Fruit fly (Drosophila melanogaster) whole organism, embryonic: ENCODE measurements around the gene Alg9.
A peak's percentile ranks its signal among the peaks of the same experiment; 100 is the strongest.

Experiments used
- C15 ChIP-seq: fragments of 200-800 bp; sonication (Bioruptor generic); IDR thresholded peaks from 3 replicates; pipeline ENCODE4 v1.3.6; 2022; ENCODE audit warnings: missing biosample characterization, missing genetic modification characterization
- CG10209 ChIP-seq: fragments of 200-800 bp; sonication (Bioruptor generic); optimal IDR thresholded peaks from 3 replicates; lab custom pipeline; 2017; ENCODE audit warnings: missing biosample characterization, mild to moderate bottlenecking, missing genetic modification characterization, missing genetic modification reagents
- CG10462 ChIP-seq: fragments of 200-800 bp; sonication (Bioruptor generic); optimal IDR thresholded peaks from 2 replicates; lab custom pipeline; 2016; ENCODE audit warnings: missing biosample characterization, missing genetic modification characterization
- CG10543 ChIP-seq: fragments of 200-800 bp; sonication (Bioruptor generic); optimal IDR thresholded peaks from 3 replicates; lab custom pipeline; 2017; ENCODE audit warnings: missing biosample characterization, mild to moderate bottlenecking, missing genetic modification characterization, moderate library complexity
- CG10654 ChIP-seq: fragments of 200-800 bp; sonication (Bioruptor generic); optimal IDR thresholded peaks from 2 replicates; lab custom pipeline; 2016; ENCODE audit warnings: missing biosample characterization, missing genetic modification characterization
- CG11504 ChIP-seq: fragments of 200-800 bp; sonication (Bioruptor generic); optimal IDR thresholded peaks from 3 replicates; lab custom pipeline; 2019; ENCODE audit warnings: missing biosample characterization, mild to moderate bottlenecking, missing genetic modification characterization, moderate library complexity
- CG13894 ChIP-seq: fragments of 200-800 bp; sonication (Bioruptor generic); optimal IDR thresholded peaks from 3 replicates; lab custom pipeline; 2018; ENCODE audit warnings: missing biosample characterization, mild to moderate bottlenecking, missing genetic modification characterization, moderate library complexity
- CG14441 ChIP-seq: fragments of 200-800 bp; sonication (Bioruptor generic); IDR thresholded peaks from 2 replicates; pipeline ENCODE4 v1.3.6; 2022; ENCODE audit warnings: missing biosample characterization, missing genetic modification characterization
- CG14667 ChIP-seq: fragments of 200-800 bp; sonication (Bioruptor generic); IDR thresholded peaks from 2 replicates; pipeline ENCODE4 v1.3.6; 2022; ENCODE audit warnings: missing biosample characterization, missing genetic modification characterization
- CG1529 ChIP-seq: fragments of 200-800 bp; sonication (Bioruptor generic); optimal IDR thresholded peaks from 3 replicates; lab custom pipeline; 2018; ENCODE audit warnings: missing biosample characterization, missing genetic modification characterization
- CG3407 ChIP-seq: fragments of 200-800 bp; sonication (Bioruptor generic); optimal IDR thresholded peaks from 2 replicates; lab custom pipeline; 2018; ENCODE audit warnings: missing biosample characterization, mild to moderate bottlenecking, missing genetic modification characterization
- CG7786 ChIP-seq: fragments of 200-800 bp; sonication (Bioruptor generic); optimal IDR thresholded peaks from 2 replicates; lab custom pipeline; 2016; ENCODE audit warnings: missing biosample characterization, missing genetic modification characterization
- CG8359 ChIP-seq: fragments of 200-800 bp; sonication (Bioruptor generic); optimal IDR thresholded peaks from 2 replicates; lab custom pipeline; 2017; ENCODE audit warnings: missing biosample characterization, mild to moderate bottlenecking, missing genetic modification characterization, borderline replicate concordance
- CG9876 ChIP-seq: fragments of 200-800 bp; sonication (Bioruptor generic); optimal IDR thresholded peaks from 2 replicates; lab custom pipeline; 2016; ENCODE audit warnings: missing biosample characterization, missing genetic modification characterization
- D19A ChIP-seq: fragments of 200-800 bp; optimal IDR thresholded peaks from 3 replicates; lab custom pipeline; 2019; ENCODE audit warnings: missing biosample characterization, mild to moderate bottlenecking, missing genetic modification characterization, moderate library complexity
- Dbx ChIP-seq: fragments of 200-800 bp; sonication (Bioruptor generic); IDR thresholded peaks from 3 replicates; pipeline ENCODE4 v1.3.6; 2022; ENCODE audit warnings: missing biosample characterization, missing genetic modification characterization
- Dll ChIP-seq: fragments of 200-800 bp; sonication (Bioruptor generic); IDR thresholded peaks from 4 replicates; pipeline ENCODE4 v1.3.6; 2022; ENCODE audit warnings: missing biosample characterization, missing genetic modification characterization; ENCODE audit not compliant: partially characterized antibody
- Dp ChIP-seq: fragments of 200-800 bp; sonication (Bioruptor generic); optimal IDR thresholded peaks from 2 replicates; lab custom pipeline; 2018; ENCODE audit warnings: missing biosample characterization, mild to moderate bottlenecking, missing genetic modification characterization, moderate library complexity
- ERR ChIP-seq: fragments of 200-800 bp; sonication (Bioruptor generic); optimal IDR thresholded peaks from 2 replicates; lab custom pipeline; 2016; ENCODE audit warnings: missing biosample characterization, missing genetic modification characterization
- Ets97D ChIP-seq: fragments of 200-800 bp; sonication (Bioruptor generic); optimal IDR thresholded peaks from 3 replicates; lab custom pipeline; 2016; ENCODE audit warnings: missing biosample characterization, missing genetic modification characterization
- Hr39 ChIP-seq: fragments of >200 bp; optimal IDR thresholded peaks from 2 replicates; lab custom pipeline; 2017
- Lpt ChIP-seq: fragments of >200 bp; optimal IDR thresholded peaks from 2 replicates; lab custom pipeline; 2018; ENCODE audit warnings: missing biosample characterization, missing genetic modification characterization
- Mad ChIP-seq: fragments of 200-800 bp; sonication (Bioruptor generic); optimal IDR thresholded peaks from 2 replicates; lab custom pipeline; 2016; ENCODE audit warnings: missing biosample characterization, missing genetic modification characterization
- Oaz ChIP-seq: fragments of 200-800 bp; sonication (Bioruptor generic); IDR thresholded peaks from 2 replicates; pipeline ENCODE4 v1.3.6; 2022; ENCODE audit warnings: missing biosample characterization, missing genetic modification characterization
- Pdp1 ChIP-seq, 2 experiments: fragments of 200-800 bp; sonication (Bioruptor generic); optimal IDR thresholded peaks; 3 replicates each; lab custom pipeline; 2016; ENCODE audit warnings: missing biosample characterization in 2 of 2, missing genetic modification characterization in 2 of 2, mild to moderate bottlenecking in 1 of 2, moderate library complexity in 1 of 2
- Rx ChIP-seq: fragments of 200-800 bp; sonication (Bioruptor generic); IDR thresholded peaks from 2 replicates; pipeline ENCODE4 v1.3.6; 2022; ENCODE audit warnings: missing biosample characterization, missing genetic modification characterization
- Sox100B ChIP-seq: fragments of 200-800 bp; sonication (Bioruptor generic); optimal IDR thresholded peaks from 3 replicates; lab custom pipeline; 2018; ENCODE audit warnings: missing biosample characterization, mild to moderate bottlenecking, missing genetic modification characterization
- Spps ChIP-seq: fragments of 200-800 bp; sonication (Bioruptor generic); optimal IDR thresholded peaks from 2 replicates; lab custom pipeline; 2018; ENCODE audit warnings: missing biosample characterization, mild to moderate bottlenecking, missing genetic modification characterization
- Tbp ChIP-seq: fragments of >200 bp; optimal IDR thresholded peaks from 2 replicates; lab custom pipeline; 2018; ENCODE audit warnings: missing biosample characterization, missing genetic modification characterization
- Vsx1 ChIP-seq: fragments of 200-800 bp; sonication (Bioruptor generic); optimal IDR thresholded peaks from 2 replicates; lab custom pipeline; 2017; ENCODE audit warnings: missing biosample characterization, mild to moderate bottlenecking, missing genetic modification characterization, missing genetic modification reagents
- bab2 ChIP-seq: fragments of 200-800 bp; sonication (Bioruptor generic); optimal IDR thresholded peaks from 2 replicates; lab custom pipeline; 2016; ENCODE audit warnings: missing biosample characterization, missing genetic modification characterization
- chif ChIP-seq, 2 experiments: fragments of 200-800 bp; sonication (Bioruptor generic); optimal IDR thresholded peaks; 3 replicates each; lab custom pipeline; 2016; ENCODE audit warnings: missing biosample characterization in 2 of 2, missing genetic modification characterization in 2 of 2
- ci ChIP-seq: fragments of 200-800 bp; sonication (Bioruptor generic); IDR thresholded peaks from 3 replicates; pipeline ENCODE4 v1.3.6; 2022; ENCODE audit warnings: missing biosample characterization, missing genetic modification characterization
- dati ChIP-seq: fragments of 200-800 bp; sonication (Bioruptor generic); IDR thresholded peaks from 2 replicates; pipeline ENCODE4 v1.3.6; 2022; ENCODE audit warnings: missing biosample characterization, missing genetic modification characterization
- dimm ChIP-seq: fragments of 200-800 bp; sonication (Bioruptor generic); IDR thresholded peaks from 2 replicates; pipeline ENCODE4 v1.3.6; 2022; ENCODE audit warnings: missing biosample characterization, missing genetic modification characterization
- esg ChIP-seq: fragments of 200-800 bp; sonication (Bioruptor generic); conservative IDR thresholded peaks from 2 replicates; pipeline ENCODE4 v1.3.6; 2022; ENCODE audit warnings: missing biosample characterization, missing genetic modification characterization
- eyg ChIP-seq: fragments of 200-800 bp; sonication (Bioruptor generic); optimal IDR thresholded peaks from 3 replicates; lab custom pipeline; 2016; ENCODE audit warnings: missing biosample characterization, missing genetic modification characterization
- fd96Cb ChIP-seq: fragments of 200-800 bp; sonication (Bioruptor generic); optimal IDR thresholded peaks from 2 replicates; lab custom pipeline; 2018; ENCODE audit warnings: missing biosample characterization, mild to moderate bottlenecking, missing genetic modification characterization, moderate library complexity
- fu2 ChIP-seq: fragments of 200-800 bp; sonication (Bioruptor generic); optimal IDR thresholded peaks from 2 replicates; lab custom pipeline; 2016; ENCODE audit warnings: missing biosample characterization, missing genetic modification characterization
- gcm2 ChIP-seq: fragments of 200-800 bp; sonication (Bioruptor generic); optimal IDR thresholded peaks from 2 replicates; lab custom pipeline; 2016; ENCODE audit warnings: missing biosample characterization, missing genetic modification characterization
- grau ChIP-seq: fragments of 200-800 bp; optimal IDR thresholded peaks from 3 replicates; lab custom pipeline; 2019; ENCODE audit warnings: missing biosample characterization, mild to moderate bottlenecking, missing genetic modification characterization, moderate library complexity
- inv ChIP-seq: fragments of 200-800 bp; sonication (Bioruptor generic); IDR thresholded peaks from 2 replicates; pipeline ENCODE4 v1.3.6; 2022; ENCODE audit warnings: missing biosample characterization, missing genetic modification characterization; ENCODE audit not compliant: partially characterized antibody
- lola ChIP-seq, 3 experiments: fragments of >200 bp in 2 of 3; fragments of 200-800 bp in 1 of 3; sonication (Bioruptor generic) in 1 of 3; optimal IDR thresholded peaks; 2 replicates each; lab custom pipeline; 2017 to 2019; ENCODE audit warnings: missing biosample characterization in 3 of 3, missing genetic modification characterization in 3 of 3, mild to moderate bottlenecking in 1 of 3, moderate library complexity in 1 of 3
- onecut ChIP-seq: fragments of 200-800 bp; sonication (Bioruptor generic); IDR thresholded peaks from 2 replicates; pipeline ENCODE4 v1.3.6; 2022; ENCODE audit warnings: missing biosample characterization, missing genetic modification characterization
- pnt ChIP-seq: fragments of 200-800 bp; sonication (Bioruptor generic); optimal IDR thresholded peaks from 3 replicates; lab custom pipeline; 2016; ENCODE audit warnings: missing biosample characterization, missing genetic modification characterization
- ro ChIP-seq: fragments of 200-800 bp; sonication (Bioruptor generic); IDR thresholded peaks from 2 replicates; pipeline ENCODE4 v1.3.6; 2022; ENCODE audit warnings: missing biosample characterization, missing genetic modification characterization
- sim ChIP-seq: fragments of 200-800 bp; sonication (Bioruptor generic); IDR thresholded peaks from 2 replicates; pipeline ENCODE4 v1.3.6; 2022; ENCODE audit warnings: missing biosample characterization, missing genetic modification characterization
- tio ChIP-seq: fragments of 200-800 bp; sonication (Bioruptor generic); optimal IDR thresholded peaks from 2 replicates; lab custom pipeline; 2017; ENCODE audit warnings: missing biosample characterization, missing genetic modification characterization, inconsistent platforms
- tll ChIP-seq, 2 experiments: fragments of 200-800 bp in 1 of 2; fragments of >200 bp in 1 of 2; sonication (Bioruptor generic) in 1 of 2; optimal IDR thresholded peaks; 2 replicates each; lab custom pipeline; 2017 to 2019; ENCODE audit warnings: missing biosample characterization in 2 of 2, missing genetic modification characterization in 2 of 2, mild to moderate bottlenecking in 1 of 2, moderate library complexity in 1 of 2
- twi ChIP-seq: fragments of 200-800 bp; optimal IDR thresholded peaks from 2 replicates; lab custom pipeline; 2019; ENCODE audit warnings: missing biosample characterization, mild to moderate bottlenecking, missing genetic modification characterization, moderate library complexity
- unc-4 ChIP-seq: fragments of 200-800 bp; sonication (Bioruptor generic); IDR thresholded peaks from 2 replicates; pipeline ENCODE4 v1.3.6; 2022; ENCODE audit warnings: missing biosample characterization, missing genetic modification characterization; ENCODE audit not compliant: partially characterized antibody

Gene Alg9

dm6 chr3R:25178521-25178920 lies 42.9 kb upstream of the Alg9 start (continued):
- TF ChIP-seq twi (peak; percentile 79), CG10462 (GFP tag; lab: Kevin White, UChicago) (peak; percentile 62), esg (GFP tag; lab: Robert Waterston, UW) (peak; percentile 49), Pdp1 (GFP tag; optimal IDR thresholded peaks at IDR 0.05; lab: Kevin White, UChicago) (no peak), tio (GFP tag; lab: Kevin White, UChicago) (peak; percentile 78), unc-4 (GFP tag; lab: Robert Waterston, UW) (no peak), CG14441 (GFP tag; lab: Robert Waterston, UW) (peak; percentile 63), sim (GFP tag; lab: Robert Waterston, UW) (no peak), CG3407 (GFP tag; lab: Kevin White, UChicago) (peak; percentile 35), fu2 (GFP tag; lab: Kevin White, UChicago) (no peak), ci (GFP tag; lab: Robert Waterston, UW) (peak; percentile 87), CG8359 (no peak), Dbx (GFP tag; lab: Robert Waterston, UW) (0 out of 3 replicates have a peak, but pooled peaks have one; percentile 15), ERR (GFP tag; lab: Kevin White, UChicago) (no peak), pnt (GFP tag; lab: Kevin White, UChicago) (peak; percentile 3), lola (GFP tag; optimal IDR thresholded peaks at IDR 0.05; lab: Kevin White, UChicago) (peak in 1 of 3 experiments; percentile 90), bab2 (GFP tag; lab: Kevin White, UChicago) (no peak), ro (GFP tag; lab: Robert Waterston, UW) (peak; percentile 49; the same call in 1 of the 2 replicates), Dp (GFP tag; lab: Kevin White, UChicago) (no peak), Lpt (GFP tag; lab: Kevin White, UChicago) (no peak), CG10543 (no peak), CG11504 (tag; lab: Kevin White, UChicago) (peak; percentile 60), fd96Cb (tag; lab: Kevin White, UChicago) (peak; percentile 20), C15 (no peak), CG9876 (GFP tag; lab: Kevin White, UChicago) (no peak), gcm2 (GFP tag; lab: Kevin White, UChicago) (peak; percentile 12), Ets97D (GFP tag; lab: Kevin White, UChicago) (no peak), Tbp (no peak), Vsx1 (no peak), Mad (GFP tag; lab: Kevin White, UChicago) (peak; percentile 63), Spps (peak; percentile 2), CG14667 (peak; percentile 47; the same call in 1 of the 2 replicates), Dll (GFP tag; lab: Robert Waterston, UW) (no peak), CG7786 (GFP tag; lab: Kevin White, UChicago) (peak; percentile 25), Rx (GFP tag; lab: Robert Waterston, UW) (no peak), inv (GFP tag; lab: Robert Waterston, UW) (no peak), dati (GFP tag; lab: Robert Waterston, UW) (no peak), Hr39 (lab: Kevin White, UChicago) (no peak), dimm (peak; percentile 28; the same call in 1 of the 2 replicates), CG10654 (GFP tag; lab: Kevin White, UChicago) (no peak), CG1529 (GFP tag; lab: Kevin White, UChicago) (peak; percentile 63), Sox100B (GFP tag; lab: Kevin White, UChicago) (peak; percentile 13), CG10209 (peak; percentile 74), eyg (GFP tag; lab: Kevin White, UChicago) (no peak), Oaz (GFP tag; lab: Robert Waterston, UW) (no peak), D19A (tag; lab: Kevin White, UChicago) (peak; percentile 64), chif (GFP tag; optimal IDR thresholded peaks at IDR 0.05; lab: Kevin White, UChicago) (peak; percentile 70 to 86), tll (GFP tag; optimal IDR thresholded peaks at IDR 0.05; lab: Kevin White, UChicago) (no peak), CG13894 (tag; lab: Kevin White, UChicago) (no peak), grau (peak; percentile 69), onecut (GFP tag; lab: Robert Waterston, UW) (peak; percentile 19; the same call in 1 of the 2 replicates)
